Worm (Caenorhabditis elegans): ENCODE results near the gene msp-3.

ce11 chrII:4786181-4786580 is at the start of gene msp-3:
- TF ChIP-seq B0310.2 (tag; optimal IDR thresholded peaks at IDR 0.05), result no peak
- no peak for TF ChIP-seq ama-1 (optimal IDR thresholded peaks at IDR 0.05)
- no peak for TF ChIP-seq ets-7 (tag; optimal IDR thresholded peaks at IDR 0.05)
- no peak for TF ChIP-seq F13C5.2 (tag; optimal IDR thresholded peaks at IDR 0.05)

Measured in whole organism, early embryonic.